Fruit fly (Drosophila melanogaster) whole organism, embryonic: ENCODE results near the gene Cpr23B.

Source experiments
- Atf-2 ChIP-seq: fragments of 200-800 bp; sonication (Bioruptor generic); optimal IDR thresholded peaks from 2 replicates; lab custom pipeline; 2016; ENCODE audit warnings: missing biosample characterization, missing genetic modification characterization
- Blimp-1 ChIP-seq: fragments of 200-800 bp; sonication (Bioruptor generic); optimal IDR thresholded peaks from 3 replicates; lab custom pipeline; 2018; ENCODE audit warnings: missing biosample characterization, missing genetic modification characterization, mild to moderate bottlenecking, moderate library complexity, missing genetic modification reagents
- CG10274 ChIP-seq: fragments of 200-800 bp; sonication (Bioruptor generic); optimal IDR thresholded peaks from 3 replicates; lab custom pipeline; 2017; ENCODE audit warnings: missing biosample characterization, mild to moderate bottlenecking, missing genetic modification characterization
- CG10565 ChIP-seq: fragments of 200-800 bp; sonication (Bioruptor generic); optimal IDR thresholded peaks from 3 replicates; lab custom pipeline; 2016; ENCODE audit warnings: missing biosample characterization, mild to moderate bottlenecking, missing genetic modification characterization
- CG10979 ChIP-seq: fragments of 200-800 bp; sonication (Bioruptor generic); optimal IDR thresholded peaks from 2 replicates; lab custom pipeline; 2018; ENCODE audit warnings: missing biosample characterization, mild to moderate bottlenecking, missing genetic modification characterization, moderate library complexity
- CG11093 ChIP-seq: fragments of 200-800 bp; sonication (Bioruptor generic); IDR thresholded peaks from 3 replicates; pipeline ENCODE4 v1.3.6; 2022; ENCODE audit warnings: missing biosample characterization, missing genetic modification characterization
- CG13775 ChIP-seq: fragments of 200-800 bp; sonication (Bioruptor generic); optimal IDR thresholded peaks from 3 replicates; lab custom pipeline; 2017; ENCODE audit warnings: missing biosample characterization, mild to moderate bottlenecking, missing genetic modification characterization
- CG13894 ChIP-seq: fragments of 200-800 bp; sonication (Bioruptor generic); optimal IDR thresholded peaks from 3 replicates; lab custom pipeline; 2018; ENCODE audit warnings: missing biosample characterization, mild to moderate bottlenecking, missing genetic modification characterization, moderate library complexity
- CG14441 ChIP-seq: fragments of 200-800 bp; sonication (Bioruptor generic); IDR thresholded peaks from 2 replicates; pipeline ENCODE4 v1.3.6; 2022; ENCODE audit warnings: missing biosample characterization, missing genetic modification characterization
- CG15073 ChIP-seq: fragments of 200-800 bp; sonication (Bioruptor generic); optimal IDR thresholded peaks from 2 replicates; lab custom pipeline; 2016; ENCODE audit warnings: missing biosample characterization, missing genetic modification characterization
- CG15479 ChIP-seq: fragments of 200-800 bp; sonication (Bioruptor generic); optimal IDR thresholded peaks from 3 replicates; lab custom pipeline; 2019; ENCODE audit warnings: missing biosample characterization, mild to moderate bottlenecking, missing genetic modification characterization, moderate library complexity
- CG1647 ChIP-seq: fragments of 200-800 bp; sonication (Bioruptor generic); optimal IDR thresholded peaks from 3 replicates; lab custom pipeline; 2016; ENCODE audit warnings: missing biosample characterization, missing genetic modification characterization
- CG16779 ChIP-seq: fragments of 200-800 bp; sonication (Bioruptor generic); IDR thresholded peaks from 2 replicates; pipeline ENCODE4 v1.3.6; 2022; ENCODE audit warnings: missing biosample characterization, missing genetic modification characterization
- CG16863 ChIP-seq: fragments of 200-800 bp; sonication (Bioruptor generic); optimal IDR thresholded peaks from 3 replicates; lab custom pipeline; 2016; ENCODE audit warnings: missing biosample characterization, missing genetic modification characterization
- CG17612 ChIP-seq: fragments of 200-800 bp; sonication (Bioruptor generic); IDR thresholded peaks from 2 replicates; pipeline ENCODE4 v1.3.6; 2022; ENCODE audit warnings: missing biosample characterization, missing genetic modification characterization
- CG1792 ChIP-seq: fragments of 200-800 bp; sonication (Bioruptor generic); optimal IDR thresholded peaks from 2 replicates; lab custom pipeline; 2016; ENCODE audit warnings: missing biosample characterization, missing genetic modification characterization
- CG1832 ChIP-seq: fragments of 200-800 bp; sonication (Bioruptor generic); optimal IDR thresholded peaks from 2 replicates; lab custom pipeline; 2017; ENCODE audit warnings: missing biosample characterization, mild to moderate bottlenecking, missing genetic modification characterization, inconsistent platforms
- CG18476 ChIP-seq: fragments of 200-800 bp; sonication (Bioruptor generic); optimal IDR thresholded peaks from 2 replicates; lab custom pipeline; 2016; ENCODE audit warnings: missing biosample characterization, mild to moderate bottlenecking, missing genetic modification characterization
- CG31388 ChIP-seq: fragments of 200-800 bp; sonication (Bioruptor generic); optimal IDR thresholded peaks from 2 replicates; lab custom pipeline; 2016; ENCODE audit warnings: missing biosample characterization, missing genetic modification characterization
- CG6272 ChIP-seq: fragments of 200-800 bp; sonication (Bioruptor generic); IDR thresholded peaks from 2 replicates; pipeline ENCODE4 v1.3.6; 2022; ENCODE audit warnings: missing biosample characterization, missing genetic modification characterization
- CG6689 ChIP-seq: fragments of 200-800 bp; sonication (Bioruptor generic); IDR thresholded peaks from 2 replicates; pipeline ENCODE4 v1.3.6; 2022; ENCODE audit warnings: missing biosample characterization, missing genetic modification characterization
- CG7271 ChIP-seq: fragments of 200-800 bp; sonication (Bioruptor generic); optimal IDR thresholded peaks from 2 replicates; lab custom pipeline; 2018; ENCODE audit warnings: missing biosample characterization, mild to moderate bottlenecking, missing genetic modification characterization, moderate library complexity
- CG7928 ChIP-seq: fragments of 200-800 bp; sonication (Bioruptor generic); optimal IDR thresholded peaks from 2 replicates; lab custom pipeline; 2017; ENCODE audit warnings: missing biosample characterization, mild to moderate bottlenecking, missing genetic modification characterization
- CG8089 ChIP-seq: fragments of 200-800 bp; sonication (Bioruptor generic); optimal IDR thresholded peaks from 3 replicates; lab custom pipeline; 2016; ENCODE audit warnings: missing biosample characterization, missing genetic modification characterization
- Deaf1 ChIP-seq: fragments of 200-800 bp; optimal IDR thresholded peaks from 3 replicates; lab custom pipeline; 2019; ENCODE audit warnings: missing biosample characterization, mild to moderate bottlenecking, missing genetic modification characterization, moderate library complexity
- Dp ChIP-seq: fragments of 200-800 bp; sonication (Bioruptor generic); optimal IDR thresholded peaks from 2 replicates; lab custom pipeline; 2018; ENCODE audit warnings: missing biosample characterization, mild to moderate bottlenecking, missing genetic modification characterization, moderate library complexity
- HLHmδ ChIP-seq: fragments of 200-800 bp; sonication (Bioruptor generic); optimal IDR thresholded peaks from 2 replicates; lab custom pipeline; 2018; ENCODE audit warnings: missing biosample characterization, mild to moderate bottlenecking, missing genetic modification characterization, moderate library complexity
- Hmr ChIP-seq: fragments of 200-800 bp; sonication (Bioruptor generic); optimal IDR thresholded peaks from 3 replicates; lab custom pipeline; 2017; ENCODE audit warnings: mild to moderate bottlenecking, missing biosample characterization, missing genetic modification reagents, missing genetic modification characterization
- NK7.1 ChIP-seq: fragments of 200-800 bp; sonication (Bioruptor generic); optimal IDR thresholded peaks from 3 replicates; lab custom pipeline; 2016; ENCODE audit warnings: missing biosample characterization, missing genetic modification characterization
- Nf-YA ChIP-seq: fragments of 200-800 bp; sonication (Bioruptor generic); IDR thresholded peaks from 2 replicates; pipeline ENCODE4 v1.3.6; 2022; ENCODE audit warnings: missing biosample characterization, missing genetic modification characterization
- Oli ChIP-seq: fragments of 200-800 bp; sonication (Bioruptor generic); optimal IDR thresholded peaks from 2 replicates; lab custom pipeline; 2018; ENCODE audit warnings: missing biosample characterization, mild to moderate bottlenecking, missing genetic modification characterization, moderate library complexity
- Optix ChIP-seq: fragments of 200-800 bp; sonication (Bioruptor generic); IDR thresholded peaks from 3 replicates; pipeline ENCODE4 v1.3.6; 2022; ENCODE audit warnings: missing biosample characterization, missing genetic modification characterization
- PHDP ChIP-seq: fragments of 200-800 bp; sonication (Bioruptor generic); optimal IDR thresholded peaks from 3 replicates; lab custom pipeline; 2018; ENCODE audit warnings: missing biosample characterization, mild to moderate bottlenecking, missing genetic modification characterization, moderate library complexity
- Pdp1 ChIP-seq, 2 experiments: fragments of 200-800 bp; sonication (Bioruptor generic); optimal IDR thresholded peaks; 3 replicates each; lab custom pipeline; 2016; ENCODE audit warnings: missing biosample characterization in 2 of 2, missing genetic modification characterization in 2 of 2, mild to moderate bottlenecking in 1 of 2, moderate library complexity in 1 of 2
- Ptx1 ChIP-seq: fragments of 200-800 bp; sonication (Bioruptor generic); IDR thresholded peaks from 2 replicates; pipeline ENCODE4 v1.3.6; 2022; ENCODE audit warnings: missing biosample characterization, missing genetic modification characterization
- Side ChIP-seq: fragments of 200-800 bp; sonication (Bioruptor generic); optimal IDR thresholded peaks from 2 replicates; lab custom pipeline; 2016; ENCODE audit warnings: missing biosample characterization, missing genetic modification characterization
- Sin3A ChIP-seq: fragments of >200 bp; optimal IDR thresholded peaks from 2 replicates; lab custom pipeline; 2018
- Ssrp ChIP-seq: fragments of 200-800 bp; sonication (Bioruptor generic); optimal IDR thresholded peaks from 2 replicates; lab custom pipeline; 2018; ENCODE audit warnings: missing biosample characterization, mild to moderate bottlenecking, missing genetic modification characterization, moderate library complexity
- Xrp1 ChIP-seq: fragments of 200-800 bp; sonication (Bioruptor generic); IDR thresholded peaks from 2 replicates; pipeline ENCODE4 v1.3.6; 2022; ENCODE audit warnings: missing biosample characterization, missing genetic modification characterization
- bcd ChIP-seq: fragments of 200-800 bp; sonication (Bioruptor generic); optimal IDR thresholded peaks from 2 replicates; lab custom pipeline; 2017; ENCODE audit warnings: missing biosample characterization, mild to moderate bottlenecking, missing genetic modification characterization
- da ChIP-seq: fragments of 200-800 bp; sonication (Bioruptor generic); optimal IDR thresholded peaks from 2 replicates; lab custom pipeline; 2016; ENCODE audit warnings: missing biosample characterization, missing genetic modification characterization
- maf-S ChIP-seq: fragments of 200-800 bp; sonication (Bioruptor generic); optimal IDR thresholded peaks from 2 replicates; lab custom pipeline; 2016; ENCODE audit warnings: missing biosample characterization, missing genetic modification characterization
- mam ChIP-seq: fragments of 200-800 bp; sonication (Bioruptor generic); optimal IDR thresholded peaks from 3 replicates; lab custom pipeline; 2016; ENCODE audit warnings: missing biosample characterization, missing genetic modification characterization
- nau ChIP-seq: fragments of 200-800 bp; sonication (Bioruptor generic); optimal IDR thresholded peaks from 3 replicates; lab custom pipeline; 2017; ENCODE audit warnings: missing biosample characterization, mild to moderate bottlenecking, missing genetic modification characterization, missing genetic modification reagents
- sens ChIP-seq: fragments of 200-800 bp; sonication (Bioruptor generic); peaks from one replicate; lab custom pipeline; 2016; ENCODE audit warnings: missing biosample characterization, missing genetic modification characterization
- sr ChIP-seq: fragments of 200-800 bp; sonication (Bioruptor generic); IDR thresholded peaks from 3 replicates; pipeline ENCODE4 v1.3.6; 2022; ENCODE audit warnings: missing biosample characterization, missing genetic modification characterization
- trem ChIP-seq: fragments of 200-800 bp; optimal IDR thresholded peaks from 3 replicates; lab custom pipeline; 2019; ENCODE audit warnings: missing biosample characterization, mild to moderate bottlenecking, missing genetic modification characterization, moderate library complexity
- tx ChIP-seq: fragments of 200-800 bp; sonication (Bioruptor generic); optimal IDR thresholded peaks from 2 replicates; lab custom pipeline; 2016; ENCODE audit warnings: missing biosample characterization, missing genetic modification characterization
- unpg ChIP-seq: fragments of 200-800 bp; sonication (Bioruptor generic); optimal IDR thresholded peaks from 3 replicates; lab custom pipeline; 2018; ENCODE audit warnings: missing biosample characterization, mild to moderate bottlenecking, missing genetic modification characterization, moderate library complexity
- wdn ChIP-seq: fragments of 200-800 bp; sonication (Bioruptor generic); IDR thresholded peaks from 2 replicates; pipeline ENCODE4 v1.3.6; 2022; ENCODE audit warnings: missing biosample characterization, missing genetic modification characterization
- wor ChIP-seq: fragments of 200-800 bp; sonication (Bioruptor generic); IDR thresholded peaks from 2 replicates; pipeline ENCODE4 v1.3.6; 2022; ENCODE audit warnings: missing biosample characterization, missing genetic modification characterization

Gene Cpr23B

dm6 chr2L:2861885-2862620, 23.8 kb downstream of the Cpr23B start (continued):
- TF ChIP-seq CG7928 (no peak), wor (GFP tag; lab: Robert Waterston, UW) (no peak), CG17612 (GFP tag; lab: Robert Waterston, UW) (no peak), Ssrp (no peak), Ptx1 (GFP tag; lab: Robert Waterston, UW) (no peak), nau (GFP tag; lab: Kevin White, UChicago) (no peak), CG16863 (GFP tag; lab: Kevin White, UChicago) (no peak), Side (GFP tag; lab: Kevin White, UChicago) (no peak), CG8089 (no peak), CG1647 (GFP tag; lab: Kevin White, UChicago) (no peak), Dp (GFP tag; lab: Kevin White, UChicago) (no peak), Sin3A (lab: Kevin White, UChicago) (no peak), maf-S (GFP tag; lab: Kevin White, UChicago) (no peak), CG6689 (GFP tag; lab: Robert Waterston, UW) (no peak), CG1832 (GFP tag; lab: Kevin White, UChicago) (no peak), CG15479 (GFP tag; lab: Kevin White, UChicago) (no peak), bcd (GFP tag; lab: Kevin White, UChicago) (no peak), NK7.1 (GFP tag; lab: Kevin White, UChicago) (no peak), unpg (GFP tag; lab: Kevin White, UChicago) (peak; percentile 10), Deaf1 (peak; percentile 76), sens (GFP tag; lab: Kevin White, UChicago) (peak; percentile 47), CG7271 (tag; lab: Kevin White, UChicago) (no peak), CG10274 (GFP tag; lab: Kevin White, UChicago) (no peak), da (GFP tag; lab: Kevin White, UChicago) (no peak), sr (GFP tag; lab: Robert Waterston, UW) (no peak), CG18476 (GFP tag; lab: Kevin White, UChicago) (peak; percentile 88), Oli (tag; lab: Kevin White, UChicago) (no peak), wdn (GFP tag; lab: Robert Waterston, UW) (no peak), CG16779 (no peak), Pdp1 (GFP tag; optimal IDR thresholded peaks at IDR 0.05; lab: Kevin White, UChicago) (peak in 1 of 2 experiments; percentile 80), CG6272 (no peak), CG31388 (GFP tag; lab: Kevin White, UChicago) (no peak), CG10565 (GFP tag; lab: Kevin White, UChicago) (no peak), CG11093 (GFP tag; lab: Robert Waterston, UW) (no peak), CG1792 (GFP tag; lab: Kevin White, UChicago) (no peak), trem (tag; lab: Kevin White, UChicago) (no peak), CG15073 (GFP tag; lab: Kevin White, UChicago) (no peak), Nf-YA (GFP tag; lab: Robert Waterston, UW) (no peak), tx (GFP tag; lab: Kevin White, UChicago) (no peak), PHDP (tag; lab: Kevin White, UChicago) (no peak), Xrp1 (GFP tag; lab: Robert Waterston, UW) (no peak; the same call in 1 of the 2 replicates), Hmr (GFP tag; lab: Kevin White, UChicago) (peak; percentile 3), CG13775 (GFP tag; lab: Kevin White, UChicago) (no peak), CG14441 (GFP tag; lab: Robert Waterston, UW) (no peak), CG13894 (tag; lab: Kevin White, UChicago) (peak; percentile 25), mam (GFP tag; lab: Kevin White, UChicago) (no peak), Blimp-1 (GFP tag; lab: Kevin White, UChicago) (no peak), CG10979 (tag; lab: Kevin White, UChicago) (no peak), HLHmδ (GFP tag; lab: Kevin White, UChicago) (peak; percentile 73), Atf-2 (GFP tag; lab: Kevin White, UChicago) (no peak), Optix (GFP tag; lab: Robert Waterston, UW) (no peak)
